Worm (Caenorhabditis elegans): ENCODE measurements around the gene elb-1.

The elb-1 gene

DNA sequence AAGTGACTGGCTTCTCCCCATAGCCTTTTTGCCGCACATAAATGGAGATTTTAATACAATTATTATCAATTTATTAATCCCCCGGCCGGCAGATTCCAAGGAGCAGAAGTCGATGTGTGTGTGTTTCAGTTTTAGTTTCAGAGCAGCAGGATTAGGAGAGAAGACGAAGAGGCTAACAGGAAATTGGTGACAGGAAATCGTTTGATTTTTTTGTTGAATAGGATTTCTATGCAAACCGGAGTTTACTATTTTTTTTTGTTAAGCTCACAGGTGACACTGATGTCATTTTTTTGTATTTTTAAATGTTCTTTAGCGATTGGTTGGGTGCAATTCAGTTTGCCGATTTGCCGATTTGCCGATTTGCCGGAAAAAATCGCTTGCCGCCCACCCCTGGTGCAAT, 38.7 kb downstream of the elb-1 start:
- TF ChIP-seq sem-2 (GFP tag; optimal IDR thresholded peaks at IDR 0.05) (no peak), lsy-2 (tag; optimal IDR thresholded peaks at IDR 0.05) (no peak), hlh-1 (tag; optimal IDR thresholded peaks at IDR 0.05) (no peak), mab-5 (tag; optimal IDR thresholded peaks at IDR 0.05) (no peak), blmp-1 (tag; optimal IDR thresholded peaks at IDR 0.05) (no peak), nhr-2 (tag; optimal IDR thresholded peaks at IDR 0.05) (no peak), lin-13 (tag; optimal IDR thresholded peaks at IDR 0.05) (no peak), nhr-237 (tag; optimal IDR thresholded peaks at IDR 0.05) (no peak), flh-1 (GFP tag; optimal IDR thresholded peaks at IDR 0.05) (no peak), unc-62 (GFP tag; optimal IDR thresholded peaks at IDR 0.05) (no peak), lin-32 (GFP tag; optimal IDR thresholded peaks at IDR 0.05) (no peak), zip-8 (tag; optimal IDR thresholded peaks at IDR 0.05) (no peak), tbx-8 (GFP tag; optimal IDR thresholded peaks at IDR 0.05) (no peak), mls-2 (tag; optimal IDR thresholded peaks at IDR 0.05) (no peak), drap-1 (GFP tag; optimal IDR thresholded peaks at IDR 0.05) (no peak), unc-39 (tag; optimal IDR thresholded peaks at IDR 0.05) (no peak), bed-3 (GFP tag; optimal IDR thresholded peaks at IDR 0.05) (no peak), ceh-83 (GFP tag; optimal IDR thresholded peaks at IDR 0.05) (no peak), nhr-12 (tag; optimal IDR thresholded peaks at IDR 0.05) (no peak)

DNA sequence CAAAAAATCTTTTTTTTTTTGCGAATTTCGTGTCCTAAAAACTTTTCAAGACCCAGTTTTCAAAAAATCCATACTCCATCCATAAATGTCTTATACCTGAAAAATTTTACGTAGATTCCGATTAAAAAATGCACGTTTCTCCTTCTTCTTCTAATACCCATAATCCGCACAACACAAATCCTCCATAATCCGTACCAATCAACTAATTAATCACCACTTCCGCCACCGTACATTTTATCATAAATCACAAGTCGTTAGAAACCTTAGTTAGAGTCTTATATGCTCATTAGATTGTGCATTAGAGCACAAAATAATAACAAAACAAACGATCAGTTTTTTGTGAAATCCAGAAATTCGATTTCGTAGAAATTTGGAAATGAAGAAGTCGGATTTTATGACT, 50.2 kb downstream of the elb-1 start:
- no peak for TF ChIP-seq hlh-1 (tag; optimal IDR thresholded peaks at IDR 0.05)
- TF ChIP-seq nhr-2 (tag; optimal IDR thresholded peaks at IDR 0.05), result no peak
- no peak for TF ChIP-seq ztf-11 (tag; optimal IDR thresholded peaks at IDR 0.05)
- TF ChIP-seq mls-2 (tag; optimal IDR thresholded peaks at IDR 0.05), result no peak
- no peak for TF ChIP-seq lin-13 (tag; optimal IDR thresholded peaks at IDR 0.05)
- no peak for TF ChIP-seq mab-5 (tag; optimal IDR thresholded peaks at IDR 0.05)
- no peak for TF ChIP-seq ceh-43 (GFP tag; optimal IDR thresholded peaks at IDR 0.05)
- no peak for TF ChIP-seq sptf-1 (tag; optimal IDR thresholded peaks at IDR 0.05)
- no peak for TF ChIP-seq ceh-39 (tag; optimal IDR thresholded peaks at IDR 0.05)

Measured in whole organism, mixed stage, embryonic.